Fruit fly (Drosophila melanogaster) whole organism, adult: ENCODE data around the gene Fum1.

Source experiments
- CG12768 ChIP-seq: fragments of 200-800 bp; sonication (Bioruptor generic); optimal IDR thresholded peaks from 2 replicates; lab custom pipeline; 2017; ENCODE audit warnings: missing biosample characterization, missing genetic modification characterization, mild to moderate bottlenecking, moderate library complexity, missing genetic modification reagents
- CG1620 ChIP-seq: fragments of 200-800 bp; sonication (Bioruptor generic); optimal IDR thresholded peaks from 2 replicates; lab custom pipeline; 2016; ENCODE audit warnings: missing biosample characterization, missing genetic modification characterization
- CG7101 ChIP-seq: fragments of 200-800 bp; sonication (Bioruptor generic); optimal IDR thresholded peaks from 2 replicates; lab custom pipeline; 2018; ENCODE audit warnings: missing biosample characterization, mild to moderate bottlenecking, missing genetic modification characterization, moderate library complexity
- Clk ChIP-seq: fragments of 200-800 bp; sonication (Bioruptor generic); optimal IDR thresholded peaks from 2 replicates; lab custom pipeline; 2017; ENCODE audit warnings: missing biosample characterization, missing genetic modification characterization
- Crg-1 ChIP-seq: fragments of 200-800 bp; sonication (Bioruptor generic); optimal IDR thresholded peaks from 2 replicates; lab custom pipeline; 2016; ENCODE audit warnings: missing biosample characterization, missing genetic modification characterization
- Mnt ChIP-seq: fragments of 200-800 bp; sonication (Bioruptor generic); optimal IDR thresholded peaks from 2 replicates; lab custom pipeline; 2016; ENCODE audit warnings: missing biosample characterization, mild to moderate bottlenecking, missing genetic modification characterization
- bab1 ChIP-seq: fragments of 200-800 bp; sonication (Bioruptor generic); optimal IDR thresholded peaks from 3 replicates; lab custom pipeline; 2019; ENCODE audit warnings: missing biosample characterization, mild to moderate bottlenecking, missing genetic modification characterization, moderate library complexity
- cic ChIP-seq: fragments of 200-800 bp; sonication (Bioruptor generic); optimal IDR thresholded peaks from 2 replicates; lab custom pipeline; 2017; ENCODE audit warnings: missing biosample characterization, mild to moderate bottlenecking, missing genetic modification characterization, moderate library complexity
- cnc ChIP-seq, 2 experiments: fragments of >200 bp; optimal IDR thresholded peaks; 2 replicates each; lab custom pipeline; 2017
- kay ChIP-seq: fragments of 200-800 bp; sonication (Bioruptor generic); peaks from one replicate; lab custom pipeline; 2016; ENCODE audit warnings: missing biosample characterization, missing genetic modification characterization, borderline replicate concordance
- ovo ChIP-seq: fragments of 200-800 bp; sonication (Bioruptor generic); optimal IDR thresholded peaks from 2 replicates; lab custom pipeline; 2016; ENCODE audit warnings: missing biosample characterization, missing genetic modification characterization
- tj ChIP-seq: fragments of 200-800 bp; sonication (Bioruptor generic); optimal IDR thresholded peaks from 3 replicates; lab custom pipeline; 2017; ENCODE audit warnings: missing biosample characterization, mild to moderate bottlenecking, missing genetic modification characterization, moderate library complexity

Gene Fum1

DNA sequence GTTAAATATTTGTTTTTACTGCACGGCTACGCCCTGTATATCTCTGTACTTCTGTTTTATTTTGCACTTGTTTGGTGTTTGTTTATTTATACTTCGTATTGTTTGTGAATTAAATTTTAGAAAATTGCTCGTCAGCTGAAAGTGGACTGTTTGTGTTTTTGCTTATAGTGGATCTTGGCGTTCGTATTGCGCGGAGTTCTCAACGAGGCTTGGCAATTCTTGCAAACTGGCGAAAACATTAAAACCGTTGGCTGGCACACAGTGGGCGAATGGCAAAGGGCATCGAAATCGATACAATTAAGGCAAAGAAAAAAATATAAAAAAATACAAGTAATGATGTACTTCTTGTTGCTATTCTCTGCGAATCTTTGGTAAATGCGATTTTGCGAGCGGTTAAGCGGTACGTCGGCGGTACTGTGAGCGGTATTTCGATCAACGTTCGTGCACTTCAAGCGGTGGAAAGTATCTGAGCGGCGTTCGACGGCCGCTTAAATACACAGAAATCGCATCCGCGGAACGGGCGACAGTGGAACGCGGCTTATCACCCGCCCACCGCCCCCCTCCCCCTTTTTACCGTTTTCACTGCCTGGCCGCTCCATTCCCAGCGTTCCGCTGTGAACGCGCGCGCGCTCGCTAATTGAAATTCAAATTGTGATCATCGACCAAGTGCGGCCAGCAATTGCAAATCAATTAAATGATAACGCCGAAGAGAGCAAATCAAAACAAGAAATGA lies 48.7 kb downstream of the Fum1 start:
- peak; percentile 71 for TF ChIP-seq ovo
- peak; percentile 90 for TF ChIP-seq tj (GFP tag; lab: Kevin White, UChicago)
- TF ChIP-seq bab1: peak; percentile 50
- TF ChIP-seq cic (GFP tag; lab: Kevin White, UChicago): no peak

dm6 chrX:6728597-6729158 lies 50.5 kb downstream of the Fum1 start:
- peak; percentile 0 for TF ChIP-seq kay (GFP tag; lab: Kevin White, UChicago)
- no peak for TF ChIP-seq Mnt (GFP tag; lab: Kevin White, UChicago)
- TF ChIP-seq Crg-1 (GFP tag; lab: Kevin White, UChicago): no peak
- no peak for TF ChIP-seq CG12768 (GFP tag; lab: Kevin White, UChicago)
- TF ChIP-seq Clk (GFP tag; lab: Kevin White, UChicago): no peak

dm6 chrX:6730600-6731259 lies 52.5 kb downstream of the Fum1 start:
- peak; percentile 26 for TF ChIP-seq kay (GFP tag; lab: Kevin White, UChicago)
- no peak for TF ChIP-seq cnc (optimal IDR thresholded peaks at IDR 0.05; lab: Kevin White, UChicago)
- TF ChIP-seq CG1620 (GFP tag; lab: Kevin White, UChicago): no peak
- no peak for TF ChIP-seq cic (GFP tag; lab: Kevin White, UChicago)
- TF ChIP-seq Crg-1 (GFP tag; lab: Kevin White, UChicago): no peak
- TF ChIP-seq CG7101 (tag; lab: Kevin White, UChicago): no peak
- TF ChIP-seq bab1: no peak
- TF ChIP-seq CG12768 (GFP tag; lab: Kevin White, UChicago): no peak
